Worm (Caenorhabditis elegans) whole organism, L4 larva: ENCODE results near the gene snb-7.

Experiments
- D1046.2 ChIP-seq: fragments of 200-800 bp; sonication (Bioruptor generic); IDR thresholded peaks from 2 replicates; pipeline ENCODE4 v1.3.6; 2022; ENCODE audit warnings: missing genetic modification characterization, missing compliant biosample characterization
- F26F4.8 ChIP-seq: fragments of 200-800 bp; sonication (Bioruptor generic); conservative IDR thresholded peaks from 2 replicates; pipeline ENCODE4 v1.3.6; 2022; ENCODE audit warnings: missing genetic modification characterization, missing compliant biosample characterization
- F37D6.2 ChIP-seq: sonication (generic microtip); optimal IDR thresholded peaks from 2 replicates; lab custom pipeline; 2016; ENCODE audit warnings: mild to moderate bottlenecking, missing genetic modification characterization, missing compliant biosample characterization
- F44E2.7 ChIP-seq: fragments of 200-800 bp; sonication (Bioruptor generic); IDR thresholded peaks from 2 replicates; pipeline ENCODE4 v2.1.2; 2022; ENCODE audit warnings: missing genetic modification characterization, missing compliant biosample characterization
- F49E8.2 ChIP-seq: sonication (generic microtip); optimal IDR thresholded peaks from 2 replicates; lab custom pipeline; 2016; ENCODE audit warnings: missing compliant biosample characterization, mild to moderate bottlenecking, missing genetic modification characterization, borderline replicate concordance
- R02D3.7 ChIP-seq: fragments of 150-350 bp; sonication (generic microtip); optimal IDR thresholded peaks from 3 replicates; lab custom pipeline; 2014; ENCODE audit warnings: missing biosample characterization, missing genetic modification characterization
- Y105C5A.15 ChIP-seq: fragments of 200-800 bp; sonication (Bioruptor generic); IDR thresholded peaks from 2 replicates; pipeline ENCODE4 v1.3.6; 2022; ENCODE audit warnings: missing genetic modification characterization, missing compliant biosample characterization
- Y75B8A.6 ChIP-seq: fragments of 200-800 bp; sonication (Bioruptor generic); IDR thresholded peaks from 2 replicates; pipeline ENCODE4 v1.3.6; 2022; ENCODE audit warnings: missing genetic modification reagents, missing genetic modification characterization, missing compliant biosample characterization
- ZK546.5 ChIP-seq, 2 experiments: sonication (generic microtip); optimal IDR thresholded peaks; 2 replicates each; lab custom pipeline; 2017; ENCODE audit warnings: missing biosample characterization in 2 of 2, missing genetic modification characterization in 2 of 2
- ama-1 ChIP-seq: fragments of 150-350 bp; optimal IDR thresholded peaks from 2 replicates; lab custom pipeline; 2014; ENCODE audit warnings: inconsistent platforms, mixed read lengths
- ceh-20 ChIP-seq: fragments of 200-800 bp; sonication (Bioruptor generic); IDR thresholded peaks from 2 replicates; pipeline ENCODE4 v1.3.6; 2022; ENCODE audit warnings: missing genetic modification reagents, missing genetic modification characterization, missing compliant biosample characterization
- ceh-28 ChIP-seq: fragments of 150-350 bp; optimal IDR thresholded peaks from 2 replicates; lab custom pipeline; 2014; ENCODE audit warnings: missing biosample characterization, missing genetic modification reagents, missing genetic modification characterization
- ceh-44 ChIP-seq: fragments of 200-800 bp; sonication (Bioruptor generic); IDR thresholded peaks from 2 replicates; pipeline ENCODE4 v1.3.6; 2022; ENCODE audit warnings: missing genetic modification reagents, missing genetic modification characterization, missing compliant biosample characterization
- ceh-62 ChIP-seq: sonication (generic microtip); optimal IDR thresholded peaks from 2 replicates; lab custom pipeline; 2017; ENCODE audit warnings: missing biosample characterization, missing genetic modification characterization
- ces-1 ChIP-seq: fragments of 150-350 bp; sonication (generic microtip); optimal IDR thresholded peaks from 4 replicates; lab custom pipeline; 2014; ENCODE audit warnings: missing biosample characterization, missing genetic modification reagents, missing genetic modification characterization
- cey-2 ChIP-seq: sonication (generic microtip); optimal IDR thresholded peaks from 3 replicates; lab custom pipeline; 2017; ENCODE audit warnings: missing genetic modification characterization, mild to moderate bottlenecking, missing compliant biosample characterization, antibody characterized with exemption, borderline replicate concordance; ENCODE audit not compliant: insufficient read depth
- ctbp-1 ChIP-seq: fragments of 200-800 bp; sonication (Bioruptor generic); IDR thresholded peaks from 2 replicates; pipeline ENCODE4 v1.3.6; 2022; ENCODE audit warnings: missing genetic modification reagents, missing genetic modification characterization, missing compliant biosample characterization
- daf-16 ChIP-seq, 3 experiments: sonication (generic microtip); optimal IDR thresholded peaks; 2 replicates each; lab custom pipeline; 2016 to 2017; ENCODE audit warnings: missing genetic modification characterization in 3 of 3, missing genetic modification reagents in 3 of 3, mild to moderate bottlenecking in 2 of 3, missing compliant biosample characterization in 2 of 3, missing biosample characterization in 1 of 3, moderate library complexity in 1 of 3
- dmd-6 ChIP-seq: fragments of 200-800 bp; sonication (Bioruptor generic); IDR thresholded peaks from 2 replicates; pipeline ENCODE4 v1.3.6; 2022; ENCODE audit warnings: missing genetic modification reagents, missing genetic modification characterization, missing compliant biosample characterization
- dmd-8 ChIP-seq: fragments of 200-800 bp; sonication (Bioruptor generic); IDR thresholded peaks from 2 replicates; pipeline ENCODE4 v1.3.6; 2022; ENCODE audit warnings: missing genetic modification characterization, missing compliant biosample characterization
- dpl-1 ChIP-seq: fragments of 150-350 bp; optimal IDR thresholded peaks from 2 replicates; lab custom pipeline; 2014; ENCODE audit warnings: missing biosample characterization, missing genetic modification reagents, missing genetic modification characterization
- duxl-1 ChIP-seq: sonication (generic microtip); optimal IDR thresholded peaks from 2 replicates; lab custom pipeline; 2016; ENCODE audit warnings: mild to moderate bottlenecking, missing genetic modification characterization, moderate library complexity, missing compliant biosample characterization; ENCODE audit not compliant: poor library complexity
- dve-1 ChIP-seq: sonication (generic microtip); optimal IDR thresholded peaks from 2 replicates; lab custom pipeline; 2017; ENCODE audit warnings: antibody characterized with exemption, mild to moderate bottlenecking, missing genetic modification characterization, missing compliant biosample characterization; ENCODE audit not compliant: insufficient read depth
- egl-27 ChIP-seq: sonication (generic microtip); optimal IDR thresholded peaks from 3 replicates; lab custom pipeline; 2017; ENCODE audit warnings: missing biosample characterization, missing genetic modification reagents, missing genetic modification characterization
- fkh-10 ChIP-seq: fragments of 150-350 bp; optimal IDR thresholded peaks from 2 replicates; lab custom pipeline; 2014; ENCODE audit warnings: missing biosample characterization, missing genetic modification reagents, missing genetic modification characterization
- fos-1 ChIP-seq: fragments of 150-350 bp; optimal IDR thresholded peaks from 2 replicates; lab custom pipeline; 2014; ENCODE audit warnings: missing biosample characterization, missing genetic modification characterization
- hlh-11 ChIP-seq: fragments of 200-800 bp; sonication (Bioruptor generic); optimal IDR thresholded peaks from 2 replicates; lab custom pipeline; 2018; ENCODE audit warnings: mild to moderate bottlenecking, missing genetic modification characterization, missing compliant biosample characterization
- hlh-30 ChIP-seq: sonication (generic microtip); optimal IDR thresholded peaks from 2 replicates; lab custom pipeline; 2017; ENCODE audit warnings: antibody characterized with exemption, mild to moderate bottlenecking, missing genetic modification characterization, missing compliant biosample characterization; ENCODE audit not compliant: insufficient read depth
- lim-7 ChIP-seq: fragments of 200-800 bp; sonication (Bioruptor generic); IDR thresholded peaks from 2 replicates; pipeline ENCODE4 v1.3.6; 2022; ENCODE audit warnings: missing genetic modification characterization, missing compliant biosample characterization
- lin-13 ChIP-seq: fragments of 150-350 bp; optimal IDR thresholded peaks from 2 replicates; lab custom pipeline; 2014; ENCODE audit warnings: missing biosample characterization, missing genetic modification reagents, missing genetic modification characterization
- lsy-2 ChIP-seq, 2 experiments: fragments of 150-350 bp in 1 of 2; sonication (generic microtip) in 1 of 2; optimal IDR thresholded peaks; 2 replicates each; lab custom pipeline; 2014 to 2017; ENCODE audit warnings: missing biosample characterization in 2 of 2, missing genetic modification characterization in 2 of 2
- madf-5 ChIP-seq, 2 experiments: fragments of 200-800 bp; sonication (Bioruptor generic); IDR thresholded peaks; 2 replicates each; pipeline ENCODE4 v1.3.6; 2022; ENCODE audit warnings: missing compliant biosample characterization in 2 of 2, missing genetic modification characterization in 2 of 2
- mep-1 ChIP-seq: fragments of 150-350 bp; sonication (generic microtip); optimal IDR thresholded peaks from 3 replicates; lab custom pipeline; 2014; ENCODE audit warnings: missing biosample characterization, missing genetic modification characterization
- nhr-111 ChIP-seq: fragments of 200-800 bp; sonication (Bioruptor generic); optimal IDR thresholded peaks from 2 replicates; lab custom pipeline; 2018; ENCODE audit warnings: mild to moderate bottlenecking, missing genetic modification characterization, missing compliant biosample characterization
- nhr-25 ChIP-seq: sonication (generic microtip); optimal IDR thresholded peaks from 2 replicates; lab custom pipeline; 2017; ENCODE audit warnings: missing genetic modification characterization, mild to moderate bottlenecking, missing compliant biosample characterization, antibody characterized with exemption, moderate library complexity, borderline replicate concordance; ENCODE audit not compliant: insufficient read depth
- nhr-41 ChIP-seq: fragments of 200-800 bp; sonication (Bioruptor generic); IDR thresholded peaks from 2 replicates; pipeline ENCODE4 v1.3.6; 2022; ENCODE audit warnings: missing genetic modification reagents, missing genetic modification characterization, missing compliant biosample characterization
- nhr-42 ChIP-seq: fragments of 200-800 bp; sonication (Bioruptor generic); IDR thresholded peaks from 2 replicates; pipeline ENCODE4 v1.3.6; 2022; ENCODE audit warnings: missing genetic modification characterization, missing compliant biosample characterization
- nhr-48 ChIP-seq: sonication (generic microtip); optimal IDR thresholded peaks from 2 replicates; lab custom pipeline; 2016; ENCODE audit warnings: mild to moderate bottlenecking, missing genetic modification characterization, missing compliant biosample characterization
- nhr-6 ChIP-seq: fragments of 150-350 bp; optimal IDR thresholded peaks from 2 replicates; lab custom pipeline; 2014; ENCODE audit warnings: missing biosample characterization, missing genetic modification characterization
- nhr-77 ChIP-seq: fragments of 150-350 bp; optimal IDR thresholded peaks from 2 replicates; lab custom pipeline; 2014; ENCODE audit warnings: missing biosample characterization, missing genetic modification characterization
- php-3 ChIP-seq: fragments of 200-800 bp; sonication (Bioruptor generic); IDR thresholded peaks from 2 replicates; pipeline ENCODE4 v1.3.6; 2022; ENCODE audit warnings: missing genetic modification reagents, missing genetic modification characterization, missing compliant biosample characterization
- rbr-2 ChIP-seq: sonication (generic microtip); optimal IDR thresholded peaks from 2 replicates; lab custom pipeline; 2016; ENCODE audit warnings: missing genotype, missing genetic modification characterization, missing compliant biosample characterization
- snpc-4 ChIP-seq: fragments of 150-350 bp; optimal IDR thresholded peaks from 2 replicates; lab custom pipeline; 2014; ENCODE audit warnings: missing biosample characterization, missing genetic modification characterization
- spr-3 ChIP-seq: fragments of 200-800 bp; sonication (Bioruptor generic); optimal IDR thresholded peaks from 2 replicates; lab custom pipeline; 2018; ENCODE audit warnings: mild to moderate bottlenecking, missing genetic modification characterization, missing compliant biosample characterization
- vab-7 ChIP-seq: fragments of 200-800 bp; sonication (Bioruptor generic); IDR thresholded peaks from 2 replicates; pipeline ENCODE4 v1.3.6; 2022; ENCODE audit warnings: missing genetic modification reagents, missing genetic modification characterization, missing compliant biosample characterization
- zfp-2 ChIP-seq: sonication (generic microtip); optimal IDR thresholded peaks from 2 replicates; lab custom pipeline; 2016; ENCODE audit warnings: mild to moderate bottlenecking, missing genetic modification characterization, missing compliant biosample characterization
- zfp-3 ChIP-seq: fragments of 200-800 bp; sonication (Bioruptor generic); conservative IDR thresholded peaks from 2 replicates; pipeline ENCODE4 v1.3.6; 2022; ENCODE audit warnings: missing genetic modification reagents, missing genetic modification characterization, missing compliant biosample characterization
- ztf-7 ChIP-seq: fragments of 150-350 bp; optimal IDR thresholded peaks from 2 replicates; lab custom pipeline; 2014; ENCODE audit warnings: missing biosample characterization, missing genetic modification characterization

snb-7 gene

ce11 chrIV:12590373-12590772, 29.7 kb downstream of the snb-7 start, which contains the start of gene cul-6:
Gene cul-6 (minus strand): TSS chrIV:12590451.
- TF ChIP-seq ctbp-1 (GFP tag; lab: Robert Waterston, UW) (no peak), nhr-111 (GFP tag; lab: Kevin White, UChicago) (no peak), zfp-3 (GFP tag; lab: Robert Waterston, UW) (no peak), F26F4.8 (no peak), R02D3.7 (tag; lab: Kevin White, UChicago) (no peak), nhr-41 (GFP tag; lab: Robert Waterston, UW) (no peak), ceh-44 (GFP tag; lab: Robert Waterston, UW) (no peak), daf-16 (GFP tag; optimal IDR thresholded peaks at IDR 0.05; lab: Kevin White, UChicago) (no peak), daf-16 (tag; optimal IDR thresholded peaks at IDR 0.05; lab: Kevin White, UChicago) (no peak), lin-13 (GFP tag; lab: Kevin White, UChicago) (no peak), rbr-2 (no peak), ZK546.5 (tag; optimal IDR thresholded peaks at IDR 0.05; lab: Kevin White, UChicago) (no peak), madf-5 (GFP tag; IDR thresholded peaks at IDR 0.05; lab: Robert Waterston, UW) (no peak), fos-1 (tag; lab: Kevin White, UChicago) (no peak), dve-1 (tag; lab: Kevin White, UChicago) (no peak), nhr-77 (no peak), ceh-28 (tag; lab: Kevin White, UChicago) (no peak)

ce11 chrIV:12594574-12594973, 33.9 kb downstream of the snb-7 start:
- TF ChIP-seq dmd-6 (GFP tag; lab: Robert Waterston, UW) (peak; percentile 79), F49E8.2 (tag; lab: Kevin White, UChicago) (peak; percentile 48), hlh-11 (peak; percentile 68), F37D6.2 (tag; lab: Kevin White, UChicago) (peak; percentile 47), D1046.2 (GFP tag; lab: Robert Waterston, UW) (peak; percentile 90), php-3 (GFP tag; lab: Robert Waterston, UW) (peak; percentile 67), ces-1 (GFP tag; lab: Kevin White, UChicago) (no peak), ceh-20 (GFP tag; lab: Robert Waterston, UW) (peak; percentile 78), vab-7 (peak; percentile 93), hlh-30 (tag; lab: Kevin White, UChicago) (peak; percentile 95), nhr-25 (tag; lab: Kevin White, UChicago) (no peak), madf-5 (GFP tag; IDR thresholded peaks at IDR 0.05; lab: Robert Waterston, UW) (peak; percentile 54 to 72; a peak in 3 of 4 replicates), ceh-62 (no peak), snpc-4 (tag; lab: Kevin White, UChicago) (no peak), nhr-77 (peak; percentile 2), rbr-2 (peak; percentile 83), duxl-1 (tag; lab: Kevin White, UChicago) (peak; percentile 45), lim-7 (peak; percentile 89), dmd-8 (peak; percentile 86), nhr-6 (tag; lab: Kevin White, UChicago) (no peak), egl-27 (tag; lab: Kevin White, UChicago) (no peak), fkh-10 (GFP tag; lab: Kevin White, UChicago) (peak; percentile 26), lsy-2 (tag; optimal IDR thresholded peaks at IDR 0.05; lab: Kevin White, UChicago) (no peak), spr-3 (GFP tag; lab: Kevin White, UChicago) (peak; percentile 74), ztf-7 (tag; lab: Kevin White, UChicago) (peak; percentile 10), F44E2.7 (GFP tag; lab: Robert Waterston, UW) (peak; percentile 72; the same call in 1 of the 2 replicates), mep-1 (tag; lab: Kevin White, UChicago) (peak; percentile 75), zfp-3 (GFP tag; lab: Robert Waterston, UW) (no peak), dpl-1 (GFP tag; lab: Kevin White, UChicago) (peak; percentile 38), nhr-42 (GFP tag; lab: Robert Waterston, UW) (peak; percentile 65; the same call in 1 of the 2 replicates), zfp-2 (tag; lab: Kevin White, UChicago) (peak; percentile 44), Y75B8A.6 (GFP tag; lab: Robert Waterston, UW) (no peak), ama-1 (lab: Kevin White, UChicago) (no peak), Y105C5A.15 (GFP tag; lab: Robert Waterston, UW) (peak; percentile 84; the same call in 1 of the 2 replicates), nhr-48 (peak; percentile 50), cey-2 (tag; lab: Kevin White, UChicago) (no peak)
